Fruit fly (Drosophila melanogaster) whole organism: ENCODE results near the gene CrzR.

Experiments used
- CG8478 ChIP-seq: fragments of >200 bp; optimal IDR thresholded peaks from 2 replicates; lab custom pipeline; 2018; ENCODE audit warnings: inconsistent platforms
- pan ChIP-seq: fragments of >200 bp; optimal IDR thresholded peaks from 2 replicates; lab custom pipeline; 2017

dm6 chr3L:12395871-12396270 is 44.5 kb upstream of the CrzR start, which contains the start of gene Obp69a:
- TF ChIP-seq pan (lab: Kevin White, UChicago) = no peak
- TF ChIP-seq CG8478 (lab: Kevin White, UChicago) = no peak
